Worm (Caenorhabditis elegans): ENCODE data around the gene cwp-4.

DNA sequence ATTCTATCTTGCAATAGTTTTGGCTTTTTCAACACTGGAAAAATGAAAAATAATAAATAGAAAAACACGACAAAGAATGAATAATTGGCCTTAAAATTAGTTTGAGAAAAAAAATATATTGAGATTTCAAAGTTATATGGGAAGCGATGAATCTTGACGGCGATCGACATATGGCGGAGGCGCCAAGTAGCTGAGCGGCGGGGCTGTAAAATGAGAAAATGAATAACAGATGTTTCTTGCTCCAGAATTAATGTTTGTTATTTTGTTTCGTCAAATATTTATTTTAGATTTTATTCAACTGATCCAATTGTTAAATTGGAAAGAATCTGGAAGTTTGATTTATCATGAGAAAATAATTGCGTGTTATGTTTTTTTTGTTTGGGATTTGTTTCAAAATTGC is 13.9 kb upstream of the cwp-4 start, which contains the start of gene K11D12.11:
- TF ChIP-seq flt-1 (GFP tag; IDR thresholded peaks at IDR 0.05) (no peak), ztf-29 (GFP tag; IDR thresholded peaks at IDR 0.05) (no peak), klf-2 (GFP tag; conservative IDR thresholded peaks at IDR 0.05) (no peak), T22C8.4 (GFP tag; IDR thresholded peaks at IDR 0.05) (no peak), ztf-23 (GFP tag; IDR thresholded peaks at IDR 0.05) (no peak), med-1 (GFP tag; optimal IDR thresholded peaks at IDR 0.05; ENCODE audit: insufficient read depth) (no peak)

Measured in whole organism, midembryonic.